Fruit fly (Drosophila melanogaster): ENCODE data around the gene hop.

DNA sequence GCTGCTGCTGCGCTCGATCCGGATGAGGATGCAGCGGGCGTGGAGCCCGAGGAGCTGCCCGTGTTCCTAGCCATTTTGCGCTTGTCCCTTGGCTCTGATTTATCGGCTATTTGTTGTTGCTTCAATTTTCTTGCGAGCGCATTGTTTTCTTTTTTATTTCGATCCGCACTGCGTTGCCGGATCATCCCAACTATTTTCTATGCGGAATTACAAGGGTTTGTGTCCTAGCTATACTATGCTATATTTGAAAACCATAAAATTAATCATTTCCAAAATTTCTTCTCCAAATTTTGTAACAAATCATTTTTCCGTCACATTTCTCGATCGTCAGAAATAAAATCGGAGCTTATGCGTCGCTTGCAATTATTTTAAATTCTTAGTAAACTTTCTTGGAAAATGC lies 20.1 kb downstream of the hop start, which contains the start of the genes GCS1 and CG11756:
- TF ChIP-seq jim (GFP tag; optimal IDR thresholded peaks at IDR 0.05) (no peak), Mio (GFP tag; optimal IDR thresholded peaks at IDR 0.05) (no peak), GATAd (GFP tag; optimal IDR thresholded peaks at IDR 0.05) (no peak), psq (GFP tag; optimal IDR thresholded peaks at IDR 0.05) (peak; percentile 2), sage (GFP tag; optimal IDR thresholded peaks at IDR 0.05) (no peak), usp (GFP tag; optimal IDR thresholded peaks at IDR 0.05) (no peak)
